Worm (Caenorhabditis elegans): ENCODE measurements around the gene C30G7.4.

ce11 chrV:14990843-14991242, 43.9 kb upstream of the C30G7.4 start, which contains the start of the genes cdt-2 and T01C3.2:
- TF ChIP-seq sdc-2 (tag; optimal IDR thresholded peaks at IDR 0.05): no peak
- no peak for TF ChIP-seq hlh-15 (tag; optimal IDR thresholded peaks at IDR 0.05)
- TF ChIP-seq fkh-10 (GFP tag; optimal IDR thresholded peaks at IDR 0.05): no peak
- TF ChIP-seq dmd-4 (tag; optimal IDR thresholded peaks at IDR 0.05; ENCODE audit: borderline replicate concordance): no peak
- no peak for TF ChIP-seq ceh-19 (GFP tag; optimal IDR thresholded peaks at IDR 0.05)
- TF ChIP-seq ama-1 (optimal IDR thresholded peaks at IDR 0.05): no peak
- TF ChIP-seq ahr-1 (tag; optimal IDR thresholded peaks at IDR 0.05): no peak
- TF ChIP-seq rnt-1 (tag; optimal IDR thresholded peaks at IDR 0.05): no peak
- TF ChIP-seq pqm-1 (tag; optimal IDR thresholded peaks at IDR 0.05): no peak

Measured in whole organism, late embryonic.